Fruit fly (Drosophila melanogaster): ENCODE measurements around the gene CG14710.

The CG14710 gene

dm6 chr3R:11661712-11662111 lies 41.8 kb downstream of the CG14710 start (continued):
- peak; percentile 35 for TF ChIP-seq CG11723 (GFP tag; optimal IDR thresholded peaks at IDR 0.05)
- no peak for TF ChIP-seq CG6854 (GFP tag; optimal IDR thresholded peaks at IDR 0.05)
- no peak for TF ChIP-seq CG7786 (GFP tag; optimal IDR thresholded peaks at IDR 0.05)
- peak; percentile 56 for TF ChIP-seq kah (GFP tag; optimal IDR thresholded peaks at IDR 0.05)
- no peak for TF ChIP-seq CG11085 (GFP tag; IDR thresholded peaks at IDR 0.05)
- peak; percentile 65 for TF ChIP-seq CG1603 (tag; optimal IDR thresholded peaks at IDR 0.05)
- no peak; the same call in 2 of the 3 replicates for TF ChIP-seq B-H1 (GFP tag; IDR thresholded peaks at IDR 0.05)
- peak; percentile 8 for TF ChIP-seq CG4854 (GFP tag; optimal IDR thresholded peaks at IDR 0.05)
- peak; percentile 27 for TF ChIP-seq az2 (GFP tag; optimal IDR thresholded peaks at IDR 0.05)
- TF ChIP-seq Hr51 (GFP tag; optimal IDR thresholded peaks at IDR 0.05), result peak in 1 of 2 experiments; percentile 84
- peak; percentile 34 for TF ChIP-seq CG30403 (GFP tag; optimal IDR thresholded peaks at IDR 0.05)
- TF ChIP-seq lab (GFP tag; optimal IDR thresholded peaks at IDR 0.05), result peak; percentile 65
- peak; percentile 27 for TF ChIP-seq nau (GFP tag; optimal IDR thresholded peaks at IDR 0.05)
- TF ChIP-seq CG10543 (GFP tag; optimal IDR thresholded peaks at IDR 0.05), result peak; percentile 30
- TF ChIP-seq row (GFP tag; IDR thresholded peaks at IDR 0.05), result peak; percentile 64
- TF ChIP-seq Lim3 (GFP tag; IDR thresholded peaks at IDR 0.05), result 0 out of 2 replicates have a peak, but pooled peaks have one; percentile 13
- TF ChIP-seq CG10209 (GFP tag; optimal IDR thresholded peaks at IDR 0.05), result peak; percentile 45
- TF ChIP-seq NfI (GFP tag; optimal IDR thresholded peaks at IDR 0.05), result peak; percentile 46
- peak; percentile 83 for TF ChIP-seq CG15269 (tag; optimal IDR thresholded peaks at IDR 0.05)
- no peak for TF ChIP-seq Atf3 (GFP tag; optimal IDR thresholded peaks at IDR 0.05)
- TF ChIP-seq tap (tag; optimal IDR thresholded peaks at IDR 0.05), result peak; percentile 77
- peak; percentile 48 for TF ChIP-seq ATbp (GFP tag; optimal IDR thresholded peaks at IDR 0.05)
- TF ChIP-seq CG17359 (tag; optimal IDR thresholded peaks at IDR 0.05), result peak; percentile 59
- no peak for TF ChIP-seq CG16815 (GFP tag; optimal IDR thresholded peaks at IDR 0.05)
- TF ChIP-seq cwo (GFP tag; optimal IDR thresholded peaks at IDR 0.05), result peak; percentile 64
- peak; percentile 71 for TF ChIP-seq Oli (tag; optimal IDR thresholded peaks at IDR 0.05)
- TF ChIP-seq CTCF (GFP tag; optimal IDR thresholded peaks at IDR 0.05), result peak; percentile 10
- peak; percentile 54 for TF ChIP-seq CG17829 (tag; optimal IDR thresholded peaks at IDR 0.05)
- TF ChIP-seq sr (GFP tag; IDR thresholded peaks at IDR 0.05), result 0 out of 3 replicates have a peak, but pooled peaks have one; percentile 4
- TF ChIP-seq CG4424 (GFP tag; optimal IDR thresholded peaks at IDR 0.05), result no peak
- peak; percentile 44; the same call in 2 of the 3 replicates for TF ChIP-seq CG7357 (GFP tag; IDR thresholded peaks at IDR 0.05)
- peak; percentile 29 to 36 for TF ChIP-seq bsh (GFP tag; optimal IDR thresholded peaks at IDR 0.05)
- no peak for TF ChIP-seq kni (GFP tag; optimal IDR thresholded peaks at IDR 0.05)
- no peak for TF ChIP-seq Hey (tag; optimal IDR thresholded peaks at IDR 0.05)
- TF ChIP-seq Fer3 (tag; optimal IDR thresholded peaks at IDR 0.05), result peak; percentile 55
- no peak for TF ChIP-seq bbx (GFP tag; IDR thresholded peaks at IDR 0.05; ENCODE audit: partially characterized antibody)
- no peak for TF ChIP-seq CG15696 (tag; optimal IDR thresholded peaks at IDR 0.05)
- peak; percentile 27 for TF ChIP-seq Xbp1 (GFP tag; optimal IDR thresholded peaks at IDR 0.05)
- 0 out of 2 replicates have a peak, but pooled peaks have one; percentile 13 for TF ChIP-seq onecut (GFP tag; IDR thresholded peaks at IDR 0.05)
- TF ChIP-seq trh (GFP tag; optimal IDR thresholded peaks at IDR 0.05), result no peak
- no peak for TF ChIP-seq Trl (optimal IDR thresholded peaks at IDR 0.05)
- TF ChIP-seq Trl (GFP tag; optimal IDR thresholded peaks at IDR 0.05), result no peak
- TF ChIP-seq NFAT (GFP tag; IDR thresholded peaks at IDR 0.05), result 0 out of 2 replicates have a peak, but pooled peaks have one; percentile 25
- peak; percentile 44 for TF ChIP-seq CG7556 (GFP tag; optimal IDR thresholded peaks at IDR 0.05)
- TF ChIP-seq crc (GFP tag; optimal IDR thresholded peaks at IDR 0.05), result no peak
- TF ChIP-seq CG31441 (GFP tag; IDR thresholded peaks at IDR 0.05), result peak; percentile 61
- TF ChIP-seq PHDP (tag; optimal IDR thresholded peaks at IDR 0.05), result peak; percentile 60
- TF ChIP-seq hbn (GFP tag; IDR thresholded peaks at IDR 0.05; ENCODE audit: partially characterized antibody), result no peak
- TF ChIP-seq CG8944 (GFP tag; optimal IDR thresholded peaks at IDR 0.05), result no peak
- TF ChIP-seq CG13424 (tag; optimal IDR thresholded peaks at IDR 0.05), result peak; percentile 70
